Worm (Caenorhabditis elegans): ENCODE measurements around the gene immt-2.

Gene immt-2

DNA sequence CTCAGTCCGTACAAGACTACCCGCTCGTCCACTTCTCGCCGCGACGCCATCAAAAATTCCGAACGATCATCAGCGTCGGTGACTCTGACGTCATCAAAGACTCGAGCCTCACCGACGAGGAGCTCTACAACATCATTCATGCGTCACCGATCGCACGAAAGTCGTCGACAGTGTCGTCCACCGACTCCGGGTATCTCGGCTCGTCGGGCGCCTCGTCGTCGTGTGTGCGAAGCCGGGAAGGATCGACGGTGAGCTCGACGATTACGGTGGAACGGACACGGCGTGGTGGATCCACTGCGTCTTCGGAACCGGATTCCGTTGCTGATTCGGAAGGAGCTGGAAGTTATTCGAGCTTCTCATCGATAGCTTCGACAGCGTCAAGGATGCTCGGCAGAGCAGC is 4.3 kb upstream of the immt-2 start:
- no peak for TF ChIP-seq unc-62 (GFP tag; optimal IDR thresholded peaks at IDR 0.05)

DNA sequence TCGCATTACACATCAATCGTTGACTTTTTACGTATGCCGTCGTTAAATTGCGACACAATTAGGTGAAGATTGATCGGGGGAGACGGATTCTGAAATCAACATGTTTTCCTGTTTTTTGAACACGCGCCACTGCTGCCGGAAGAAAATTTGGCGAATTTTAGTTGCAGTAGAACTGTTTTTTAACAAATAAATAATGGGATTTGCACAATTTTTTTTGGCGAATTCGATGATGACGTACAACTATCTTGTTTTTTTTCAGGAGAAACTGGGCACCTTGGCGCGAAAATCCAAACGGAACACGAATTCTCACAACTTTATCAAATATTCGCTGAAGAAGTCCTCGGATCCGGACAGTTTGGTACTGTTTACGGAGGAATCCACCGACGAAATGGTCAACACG is 3.1 kb upstream of the immt-2 start:
- TF ChIP-seq unc-62 (GFP tag; optimal IDR thresholded peaks at IDR 0.05) = no peak

DNA sequence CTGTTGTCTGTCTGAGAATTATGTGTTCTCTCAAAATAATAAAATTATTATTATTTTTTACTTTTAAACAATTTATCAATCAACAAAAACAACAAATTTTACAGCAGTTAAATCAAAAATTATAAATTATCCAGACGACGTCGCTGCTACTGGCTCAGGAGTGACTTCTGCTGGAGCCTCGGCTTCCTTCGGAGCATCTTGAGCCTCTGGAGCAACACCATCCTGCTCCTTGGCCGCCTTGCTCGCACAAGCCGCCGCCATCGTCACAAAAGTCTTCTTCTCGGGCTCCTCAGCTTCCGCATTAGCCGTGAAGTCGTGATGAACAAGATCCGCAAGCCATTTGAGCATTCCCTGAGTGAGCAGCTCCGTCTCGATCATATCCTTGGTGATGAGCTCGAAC is 3.6 kb downstream of the immt-2 start:
- TF ChIP-seq unc-62 (GFP tag; optimal IDR thresholded peaks at IDR 0.05) = no peak

DNA sequence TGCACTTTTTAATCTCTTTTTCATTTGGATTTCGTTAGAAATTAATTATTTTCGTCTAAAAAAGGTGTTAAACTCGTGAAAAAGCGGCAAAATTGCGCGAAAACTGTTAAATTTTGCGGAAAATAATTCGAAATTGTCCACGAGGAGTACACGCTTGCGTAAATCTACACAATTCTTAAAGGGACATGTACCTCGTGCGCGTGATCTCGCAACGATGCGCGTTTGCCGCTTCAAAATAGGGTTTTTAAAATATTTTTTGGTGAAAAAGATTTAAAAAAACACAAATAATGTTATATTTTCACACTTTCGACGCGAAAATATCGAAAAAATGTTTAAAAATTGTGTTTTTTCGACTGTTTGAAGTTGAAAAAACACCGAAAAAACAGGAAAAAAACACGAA is 4.2 kb downstream of the immt-2 start:
- TF ChIP-seq unc-62 (GFP tag; optimal IDR thresholded peaks at IDR 0.05) = no peak

DNA sequence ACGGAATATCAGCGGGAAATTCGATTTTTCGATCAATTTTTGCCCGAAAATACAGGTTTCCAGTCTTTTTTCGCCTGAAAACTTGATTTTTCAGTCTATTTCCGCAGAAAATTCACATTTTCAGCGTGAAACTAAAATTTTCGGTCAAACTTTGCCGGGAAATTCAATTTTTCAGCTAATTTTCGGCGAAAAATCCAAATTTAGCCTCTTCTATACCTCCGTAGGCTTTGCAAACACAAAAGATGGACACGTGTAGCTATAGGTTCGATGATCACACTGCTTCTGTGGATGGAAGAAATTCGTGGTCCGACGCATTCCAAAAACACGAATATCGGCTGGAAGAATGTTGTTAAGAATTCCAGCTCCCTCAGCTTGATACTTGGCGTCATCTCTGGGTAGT is 5.0 kb downstream of the immt-2 start:
- TF ChIP-seq unc-62 (GFP tag; optimal IDR thresholded peaks at IDR 0.05) = no peak

DNA sequence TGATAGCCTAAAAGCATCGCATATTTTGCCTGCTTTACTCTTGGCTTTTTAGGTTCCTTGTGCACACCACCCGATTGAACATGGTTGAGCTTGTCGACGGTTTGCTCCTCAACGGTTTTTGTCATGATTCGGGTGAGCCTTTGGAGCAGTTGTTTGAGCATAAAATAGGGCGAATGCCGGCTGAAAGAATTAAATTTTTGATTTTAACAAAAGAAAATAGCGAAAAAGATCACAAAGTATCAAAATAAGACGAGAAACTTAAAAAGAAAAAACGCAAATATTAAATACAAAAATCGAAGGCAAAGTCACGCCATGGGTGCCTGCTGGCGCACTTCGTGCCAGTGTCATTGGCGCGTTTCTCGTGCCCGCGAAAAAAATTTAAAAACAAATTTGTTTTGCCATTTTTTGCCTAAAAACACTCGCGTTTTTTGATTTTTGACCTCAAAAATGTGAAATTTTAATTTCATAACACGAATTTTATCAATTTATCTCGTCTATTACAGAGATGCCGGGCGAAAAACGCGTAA is 5.8 kb downstream of the immt-2 start, which contains the start of the genes ctps-1 and pus-1:
Gene ctps-1, plus strand, starts transcription at position 51 of the 527 bp plus-strand sequence.
Gene pus-1, minus strand, starts transcription at position 125 of the 527 bp plus-strand sequence.
- TF ChIP-seq unc-62 (GFP tag; optimal IDR thresholded peaks at IDR 0.05) = no peak

DNA sequence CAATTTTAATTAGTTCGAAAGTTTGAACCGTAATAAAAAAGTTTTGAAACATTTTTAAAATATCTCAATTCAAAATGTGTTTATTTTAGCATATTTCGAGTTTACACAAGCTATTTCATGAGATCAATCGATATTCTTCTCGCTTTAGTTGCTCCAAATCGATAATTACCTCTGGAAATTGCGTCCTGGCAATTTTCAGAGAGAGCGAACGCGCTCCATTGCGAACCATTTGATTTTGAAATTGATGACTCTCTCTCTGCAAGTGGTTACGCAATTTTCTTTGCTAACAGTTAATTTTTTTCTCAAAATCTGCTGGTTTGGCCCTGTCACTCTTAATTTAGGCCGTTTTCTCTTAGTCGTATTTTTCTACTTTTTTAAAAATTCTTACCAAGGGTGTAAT is 11.4 kb downstream of the immt-2 start:
- TF ChIP-seq unc-62 (GFP tag; optimal IDR thresholded peaks at IDR 0.05) = no peak

DNA sequence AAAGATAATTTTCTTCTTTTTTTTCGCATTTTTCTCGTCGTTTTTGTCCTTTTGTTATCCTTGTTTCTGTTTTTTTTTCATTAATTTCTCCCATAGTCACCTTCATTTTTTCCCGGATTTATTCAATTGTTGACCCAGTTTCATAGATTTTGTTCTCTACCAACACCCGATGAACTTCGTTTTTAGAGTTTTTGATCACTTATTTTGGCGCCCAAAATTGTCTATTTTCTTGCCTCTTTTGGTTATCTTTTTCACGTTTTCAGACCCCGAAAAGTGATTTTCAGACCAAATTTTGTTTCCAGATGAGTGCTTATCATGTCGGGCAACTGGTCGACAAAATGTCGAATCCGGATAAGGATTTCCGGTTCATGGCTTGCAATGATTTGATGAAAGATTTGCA is 13.5 kb downstream of the immt-2 start, which contains the start of gene cand-1:
Gene cand-1, plus strand, starts transcription at position 301 of the 400 bp plus-strand sequence.
- TF ChIP-seq unc-62 (GFP tag; optimal IDR thresholded peaks at IDR 0.05) = no peak

DNA sequence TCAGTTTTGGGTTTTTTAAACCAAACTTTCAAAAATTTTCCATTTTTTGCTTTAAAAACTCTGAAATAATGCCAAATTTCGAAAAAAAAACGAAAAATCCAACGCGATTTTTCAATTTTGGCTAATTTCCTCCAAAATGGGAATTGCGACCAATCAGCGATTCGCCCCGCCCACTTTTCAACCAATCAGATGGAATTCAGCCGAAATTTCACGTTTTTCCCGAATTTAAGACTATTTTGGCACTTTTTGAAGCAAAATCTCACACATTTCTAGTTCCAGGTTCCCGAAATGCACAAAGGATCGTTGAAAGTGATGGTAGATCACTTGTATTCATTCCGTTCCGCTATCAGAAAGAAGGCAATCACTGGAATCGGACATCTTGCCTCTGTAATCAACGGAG is 15.7 kb downstream of the immt-2 start:
- no peak for TF ChIP-seq unc-62 (GFP tag; optimal IDR thresholded peaks at IDR 0.05)

DNA sequence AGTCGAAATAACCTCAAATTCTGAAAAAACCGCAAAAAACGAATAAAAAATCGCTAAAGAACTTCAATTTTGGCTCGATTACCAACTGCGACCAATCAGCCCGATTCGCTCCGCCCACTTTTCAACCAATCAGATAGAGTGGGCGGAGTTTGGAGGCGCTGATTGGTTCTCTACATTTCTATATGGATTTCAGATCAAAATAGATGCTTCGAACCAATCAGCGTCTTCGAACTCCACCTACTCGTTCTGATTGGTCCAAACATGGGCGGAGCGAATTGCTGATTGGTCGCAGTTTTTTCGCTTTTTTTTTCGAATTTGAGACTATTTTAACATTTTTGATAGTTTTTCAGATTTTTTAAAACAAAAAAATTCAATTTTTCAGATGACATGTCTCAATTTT is 19.1 kb downstream of the immt-2 start:
- TF ChIP-seq unc-62 (GFP tag; optimal IDR thresholded peaks at IDR 0.05) = no peak

DNA sequence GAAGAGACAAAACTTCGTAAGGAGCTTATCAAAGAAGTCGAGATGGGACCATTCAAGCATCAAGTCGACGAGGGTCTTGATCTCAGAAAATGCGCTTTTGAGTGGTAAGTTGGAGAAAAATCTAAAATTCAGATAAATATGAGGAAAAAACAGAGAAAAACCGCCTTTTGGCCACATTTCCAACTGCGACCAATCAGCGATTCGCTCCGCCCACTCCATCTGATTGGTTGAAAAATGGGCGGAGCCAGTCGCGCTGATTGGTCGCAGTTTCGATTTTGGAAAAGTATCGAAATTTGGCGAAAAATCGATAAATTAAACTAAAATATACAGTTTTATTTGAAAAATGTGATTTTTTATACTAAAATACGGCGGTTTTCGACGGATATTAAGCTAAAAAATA is 22.8 kb downstream of the immt-2 start:
- TF ChIP-seq unc-62 (GFP tag; optimal IDR thresholded peaks at IDR 0.05) = no peak

DNA sequence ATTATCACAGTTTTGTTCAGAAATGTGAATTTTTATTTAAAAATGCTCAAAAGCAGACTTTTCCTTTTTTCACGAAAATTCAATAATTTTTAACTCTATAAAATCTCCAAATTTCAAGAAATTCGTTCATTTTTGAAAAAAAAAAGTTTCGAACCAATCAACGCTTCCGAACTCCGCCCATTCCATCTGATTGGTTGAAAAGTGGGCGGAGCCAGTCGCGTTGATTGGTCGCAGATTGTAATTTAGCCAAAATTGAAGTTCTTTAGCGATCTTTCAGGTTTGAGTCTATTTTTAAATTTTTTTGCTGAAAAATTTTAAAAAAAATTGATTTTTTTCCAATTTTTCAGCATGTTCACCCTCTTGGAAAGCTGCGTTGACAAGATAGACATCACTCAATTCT is 23.3 kb downstream of the immt-2 start:
- no peak for TF ChIP-seq unc-62 (GFP tag; optimal IDR thresholded peaks at IDR 0.05)

DNA sequence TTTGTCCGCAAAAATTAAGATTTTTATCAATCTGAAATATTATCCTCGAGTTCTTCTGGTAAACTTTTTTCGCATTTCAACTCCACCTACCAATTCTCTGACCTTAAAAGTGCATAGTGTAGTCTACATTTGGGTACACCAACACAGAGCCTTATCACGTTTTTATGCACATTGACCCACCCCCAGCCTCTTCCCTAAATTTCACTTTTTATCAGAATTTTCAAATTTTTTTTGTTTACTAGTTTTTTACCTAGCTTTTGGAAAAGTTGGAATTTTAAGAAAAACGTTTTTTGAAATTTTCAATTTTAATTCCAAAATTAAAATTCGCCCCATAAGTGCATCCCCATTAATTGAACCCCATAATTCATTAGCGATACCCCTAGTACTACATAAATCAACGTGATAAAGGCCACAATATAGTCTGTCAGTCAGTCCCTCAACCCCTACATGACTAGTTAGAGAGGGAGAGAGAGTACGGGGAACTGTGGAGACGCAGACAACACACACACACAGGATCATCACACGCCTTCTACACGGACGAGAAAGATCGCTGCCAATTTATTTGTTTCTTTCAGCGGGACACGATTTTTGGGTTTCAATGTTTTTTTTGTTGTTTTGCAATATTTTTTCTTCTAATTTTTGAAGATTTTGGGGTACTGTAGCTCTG is 25.6 kb downstream of the immt-2 start:
- TF ChIP-seq unc-62 (GFP tag; optimal IDR thresholded peaks at IDR 0.05) = no peak

DNA sequence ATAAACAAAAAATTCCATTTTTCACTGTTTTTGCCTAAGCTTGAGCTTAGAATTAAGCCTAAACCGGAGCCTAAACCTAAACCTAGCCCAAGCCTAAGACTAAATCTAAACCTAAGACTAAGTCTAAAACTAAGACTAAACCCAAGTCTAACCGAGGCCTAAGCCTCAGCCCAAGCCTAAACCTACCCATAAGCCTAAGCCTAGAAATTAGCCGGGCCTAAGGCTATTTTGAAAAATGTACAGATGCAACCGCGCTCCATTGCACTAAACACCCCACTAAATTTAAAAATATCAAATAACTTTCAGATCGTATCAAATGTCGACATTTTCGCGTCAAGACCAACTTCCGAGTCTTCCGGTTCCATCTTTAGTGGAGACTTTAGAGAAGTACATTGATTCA is 26.2 kb downstream of the immt-2 start, which contains the start of gene T20B3.1:
Gene T20B3.1, plus strand, starts transcription at position 301 of the 400 bp plus-strand sequence.
- no peak for TF ChIP-seq unc-62 (GFP tag; optimal IDR thresholded peaks at IDR 0.05)

DNA sequence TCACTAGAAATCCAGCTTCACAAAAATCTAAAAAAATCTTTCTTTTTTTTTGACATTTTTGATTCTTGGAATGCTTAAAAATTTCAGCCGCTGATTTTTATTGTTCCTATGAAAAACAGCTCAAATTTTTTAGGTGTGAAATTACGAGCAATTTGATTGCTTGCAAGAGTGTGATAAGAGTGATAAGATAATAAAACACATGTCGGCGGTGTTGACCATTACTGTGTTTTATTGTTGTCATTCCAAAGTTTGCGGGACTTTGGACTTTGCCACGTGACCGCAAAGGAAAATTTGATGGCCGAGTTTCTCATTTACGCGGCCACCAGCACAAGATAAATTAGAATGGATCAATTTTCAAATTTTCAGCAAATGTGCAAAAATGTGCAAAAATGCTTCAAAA is 27.6 kb downstream of the immt-2 start:
- no peak for TF ChIP-seq unc-62 (GFP tag; optimal IDR thresholded peaks at IDR 0.05)

DNA sequence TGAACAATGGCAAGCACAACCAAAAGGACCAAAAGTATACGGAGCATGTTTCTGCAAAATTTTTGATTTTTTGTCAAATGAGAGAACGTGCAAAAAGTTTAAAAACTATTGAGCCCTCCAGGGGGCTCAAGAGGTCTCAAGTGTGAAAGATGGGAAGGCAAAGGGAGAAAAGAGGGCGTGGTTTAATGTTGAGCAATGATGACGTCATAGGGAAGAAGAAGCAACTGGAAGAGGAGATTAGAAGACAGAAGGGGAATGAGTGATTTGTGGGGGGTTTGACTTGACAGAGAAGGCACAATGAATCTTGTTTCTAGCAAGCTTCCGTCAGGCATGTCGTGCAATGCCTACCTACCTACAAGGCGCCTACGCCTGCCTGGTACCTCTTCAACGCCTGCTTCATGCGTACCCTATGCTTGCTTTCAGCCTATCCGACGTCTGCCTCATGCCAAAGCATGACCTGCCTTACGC is 32.2 kb downstream of the immt-2 start, which contains the start of gene T20B3.14:
Gene T20B3.14, minus strand, starts transcription at position 51 of the 468 bp plus-strand sequence.
- no peak for TF ChIP-seq unc-62 (GFP tag; optimal IDR thresholded peaks at IDR 0.05)

DNA sequence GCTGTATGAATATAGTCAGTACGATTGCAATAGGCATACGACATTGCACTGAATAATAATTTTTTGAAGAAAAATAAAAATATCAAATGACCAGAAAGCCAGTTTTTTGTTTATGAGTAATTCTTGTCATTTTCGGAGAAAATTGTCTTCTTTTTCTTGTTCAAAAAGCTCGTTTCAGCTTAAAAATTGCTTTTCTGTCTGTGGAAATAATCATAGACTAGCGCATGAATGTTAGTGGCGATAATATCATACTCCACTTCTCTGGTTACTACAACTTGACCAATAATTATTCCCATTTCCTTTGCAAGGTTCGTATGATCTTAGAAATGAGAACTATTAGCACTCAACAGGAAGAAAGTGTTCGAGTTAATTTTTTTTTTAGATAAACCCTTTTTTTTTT is 38.4 kb downstream of the immt-2 start, which contains the start of gene srh-216:
Gene srh-216, minus strand, starts transcription at position 101 of the 400 bp plus-strand sequence.
- no peak for TF ChIP-seq unc-62 (GFP tag; optimal IDR thresholded peaks at IDR 0.05)
